Worm (Caenorhabditis elegans) whole organism, young adult: ENCODE data around the gene C13B4.1.
A peak's percentile ranks its signal among the peaks of the same experiment; 100 is the strongest.

Experiments
- B0261.1 ChIP-seq: sonication (generic microtip); optimal IDR thresholded peaks from 2 replicates; lab custom pipeline; 2016; ENCODE audit warnings: mild to moderate bottlenecking, missing genetic modification characterization, moderate library complexity, missing compliant biosample characterization
- C06A6.2 ChIP-seq: fragments of 200-800 bp; sonication (Bioruptor generic); conservative IDR thresholded peaks from 2 replicates; pipeline ENCODE4 v1.3.6; 2022; ENCODE audit warnings: missing genetic modification characterization, missing compliant biosample characterization
- F55B11.4 ChIP-seq: sonication (generic microtip); optimal IDR thresholded peaks from 2 replicates; lab custom pipeline; 2016; ENCODE audit warnings: missing compliant biosample characterization, missing genetic modification characterization, borderline replicate concordance; ENCODE audit not compliant: insufficient read depth
- K12H6.12 ChIP-seq: fragments of 200-800 bp; sonication (Bioruptor generic); optimal IDR thresholded peaks from 2 replicates; lab custom pipeline; 2018; ENCODE audit warnings: mild to moderate bottlenecking, missing genetic modification characterization, missing compliant biosample characterization
- Y53G8AR.9 ChIP-seq: fragments of 200-800 bp; sonication (Bioruptor generic); conservative IDR thresholded peaks from 2 replicates; pipeline ENCODE4 v1.3.6; 2022; ENCODE audit warnings: missing genetic modification reagents, missing genetic modification characterization, missing compliant biosample characterization
- Y56A3A.18 ChIP-seq: fragments of 200-800 bp; sonication (Bioruptor generic); IDR thresholded peaks from 2 replicates; pipeline ENCODE4 v1.3.6; 2022; ENCODE audit warnings: missing genetic modification reagents, missing genetic modification characterization, missing compliant biosample characterization
- Y79H2A.3 ChIP-seq: fragments of 200-800 bp; sonication (Bioruptor generic); conservative IDR thresholded peaks from 2 replicates; pipeline ENCODE4 v1.3.6; 2022; ENCODE audit warnings: missing genetic modification reagents, missing genetic modification characterization, missing compliant biosample characterization
- ZK185.1 ChIP-seq: sonication (generic microtip); optimal IDR thresholded peaks from 2 replicates; lab custom pipeline; 2016; ENCODE audit warnings: mild to moderate bottlenecking, missing genetic modification characterization, missing compliant biosample characterization; ENCODE audit not compliant: poor library complexity, severe bottlenecking
- akir-1 ChIP-seq: fragments of 200-800 bp; sonication (Bioruptor generic); optimal IDR thresholded peaks from 2 replicates; lab custom pipeline; 2018; ENCODE audit warnings: mild to moderate bottlenecking, missing genetic modification characterization, moderate library complexity, missing compliant biosample characterization
- ama-1 ChIP-seq, 3 experiments: fragments of 150-350 bp in 1 of 3; sonication (generic microtip) in 2 of 3; optimal IDR thresholded peaks; 2 replicates each; lab custom pipeline; 2014 to 2018; ENCODE audit warnings: missing biosample characterization in 2 of 3, missing genetic modification characterization in 2 of 3, missing genetic modification reagents in 2 of 3
- aptf-2 ChIP-seq: fragments of 200-800 bp; sonication (Bioruptor generic); conservative IDR thresholded peaks from 2 replicates; pipeline ENCODE4 v1.3.6; 2022; ENCODE audit warnings: missing genetic modification reagents, missing genetic modification characterization, missing compliant biosample characterization
- attf-3 ChIP-seq: fragments of 200-800 bp; sonication (Bioruptor generic); conservative IDR thresholded peaks from 2 replicates; pipeline ENCODE4 v1.3.6; 2022; ENCODE audit warnings: missing genetic modification reagents, missing genetic modification characterization, missing compliant biosample characterization
- attf-6 ChIP-seq: fragments of 200-800 bp; sonication (Bioruptor generic); IDR thresholded peaks from 2 replicates; pipeline ENCODE4 v1.3.6; 2022; ENCODE audit warnings: missing genetic modification reagents, missing genetic modification characterization, missing compliant biosample characterization
- bed-2 ChIP-seq: fragments of 200-800 bp; sonication (Bioruptor generic); IDR thresholded peaks from 2 replicates; pipeline ENCODE4 v1.3.6; 2022; ENCODE audit warnings: missing genetic modification reagents, missing genetic modification characterization, missing compliant biosample characterization
- cebp-2 ChIP-seq: fragments of 200-800 bp; sonication (Bioruptor generic); IDR thresholded peaks from 2 replicates; pipeline ENCODE4 v1.3.6; 2022; ENCODE audit warnings: missing genetic modification characterization, missing compliant biosample characterization
- die-1 ChIP-seq: sonication (generic microtip); optimal IDR thresholded peaks from 2 replicates; lab custom pipeline; 2016; ENCODE audit warnings: missing genotype, mild to moderate bottlenecking, missing genetic modification characterization, missing compliant biosample characterization
- dox-1 ChIP-seq: fragments of 200-800 bp; sonication (Bioruptor generic); IDR thresholded peaks from 2 replicates; pipeline ENCODE4 v1.3.6; 2022; ENCODE audit warnings: missing genetic modification reagents, missing genetic modification characterization, missing compliant biosample characterization
- efl-1 ChIP-seq: fragments of 150-350 bp; optimal IDR thresholded peaks from 2 replicates; lab custom pipeline; 2014; ENCODE audit warnings: missing biosample characterization, missing genetic modification reagents, missing genetic modification characterization
- fkh-3 ChIP-seq: sonication (generic microtip); optimal IDR thresholded peaks from 2 replicates; lab custom pipeline; 2016; ENCODE audit warnings: mild to moderate bottlenecking, missing genetic modification characterization, missing compliant biosample characterization
- gei-17 ChIP-seq: fragments of 200-800 bp; sonication (Bioruptor generic); optimal IDR thresholded peaks from 2 replicates; lab custom pipeline; 2018; ENCODE audit warnings: mild to moderate bottlenecking, missing genetic modification characterization, missing compliant biosample characterization
- him-1 ChIP-seq: sonication (generic microtip); optimal IDR thresholded peaks from 2 replicates; lab custom pipeline; 2016; ENCODE audit warnings: missing genotype, missing genetic modification reagents, missing genetic modification characterization, missing compliant biosample characterization
- hlh-12 ChIP-seq: sonication (generic microtip); optimal IDR thresholded peaks from 2 replicates; lab custom pipeline; 2016; ENCODE audit warnings: missing genetic modification characterization, missing compliant biosample characterization
- hrde-1 ChIP-seq: sonication (generic microtip); optimal IDR thresholded peaks from 2 replicates; lab custom pipeline; 2016; ENCODE audit warnings: missing genetic modification characterization, mild to moderate bottlenecking, missing compliant biosample characterization, moderate library complexity, missing genotype, missing genetic modification reagents, borderline replicate concordance
- let-526 ChIP-seq: fragments of 200-800 bp; sonication (Bioruptor generic); IDR thresholded peaks from 2 replicates; pipeline ENCODE4 v1.3.6; 2022; ENCODE audit warnings: missing genetic modification reagents, missing genetic modification characterization, missing compliant biosample characterization
- let-607 ChIP-seq, 2 experiments: fragments of 200-800 bp in 1 of 2; sonication (Bioruptor generic) in 1 of 2; sonication (generic microtip) in 1 of 2; optimal IDR thresholded peaks; 2 replicates each; lab custom pipeline; 2016 to 2018; ENCODE audit warnings: mild to moderate bottlenecking in 2 of 2, missing compliant biosample characterization in 2 of 2, missing genetic modification characterization in 2 of 2, moderate library complexity in 2 of 2, missing genotype in 1 of 2
- lin-26 ChIP-seq: fragments of 200-800 bp; sonication (Bioruptor generic); IDR thresholded peaks from 2 replicates; pipeline ENCODE4 v1.3.6; 2022; ENCODE audit warnings: missing genetic modification reagents, missing genetic modification characterization, missing compliant biosample characterization
- lin-35 ChIP-seq, 3 experiments: fragments of 150-350 bp in 2 of 3; sonication (generic microtip) in 1 of 3; optimal IDR thresholded peaks; 2 replicates each; lab custom pipeline; 2014 to 2018; ENCODE audit warnings: missing biosample characterization in 3 of 3, missing genetic modification characterization in 3 of 3, missing genetic modification reagents in 3 of 3
- lin-40 ChIP-seq: sonication (generic microtip); optimal IDR thresholded peaks from 2 replicates; lab custom pipeline; 2016; ENCODE audit warnings: missing genetic modification characterization, mild to moderate bottlenecking, missing compliant biosample characterization, missing genotype, missing genetic modification reagents
- lir-1 ChIP-seq: fragments of 200-800 bp; sonication (Bioruptor generic); conservative IDR thresholded peaks from 2 replicates; pipeline ENCODE4 v1.3.6; 2022; ENCODE audit warnings: missing genetic modification reagents, missing genetic modification characterization, missing compliant biosample characterization
- lsl-1 ChIP-seq: fragments of 200-800 bp; sonication (Bioruptor generic); optimal IDR thresholded peaks from 2 replicates; lab custom pipeline; 2018; ENCODE audit warnings: mild to moderate bottlenecking, missing genetic modification characterization, moderate library complexity, missing compliant biosample characterization
- madf-6 ChIP-seq: fragments of 200-800 bp; sonication (Bioruptor generic); IDR thresholded peaks from 2 replicates; pipeline ENCODE4 v1.3.6; 2022; ENCODE audit warnings: missing genetic modification reagents, missing genetic modification characterization, missing compliant biosample characterization
- madf-8 ChIP-seq: fragments of 200-800 bp; sonication (Bioruptor generic); conservative IDR thresholded peaks from 2 replicates; pipeline ENCODE4 v1.3.6; 2022; ENCODE audit warnings: missing genetic modification reagents, missing genetic modification characterization, missing compliant biosample characterization
- mcd-1 ChIP-seq: fragments of 200-800 bp; sonication (Bioruptor generic); IDR thresholded peaks from 2 replicates; pipeline ENCODE4 v1.3.6; 2022; ENCODE audit warnings: missing genetic modification reagents, missing genetic modification characterization, missing compliant biosample characterization
- mxl-1 ChIP-seq: sonication (generic microtip); optimal IDR thresholded peaks from 2 replicates; lab custom pipeline; 2016; ENCODE audit warnings: missing genetic modification characterization, missing compliant biosample characterization
- nfya-2 ChIP-seq: fragments of 200-800 bp; sonication (Bioruptor generic); IDR thresholded peaks from 2 replicates; pipeline ENCODE4 v1.3.6; 2022; ENCODE audit warnings: missing genetic modification reagents, missing genetic modification characterization, missing compliant biosample characterization
- nhr-27 ChIP-seq: fragments of 200-800 bp; sonication (Bioruptor generic); optimal IDR thresholded peaks from 2 replicates; lab custom pipeline; 2018; ENCODE audit warnings: mild to moderate bottlenecking, missing genetic modification characterization, moderate library complexity, missing compliant biosample characterization
- rpc-1 ChIP-seq, 2 experiments: fragments of 150-350 bp in 1 of 2; sonication (generic microtip) in 1 of 2; optimal IDR thresholded peaks; 2 replicates each; lab custom pipeline; 2014 to 2018; ENCODE audit warnings: missing biosample characterization in 1 of 2, missing genetic modification characterization in 1 of 2, missing genetic modification reagents in 1 of 2, missing genotype in 1 of 2
- snpc-3.4 ChIP-seq: sonication (generic microtip); optimal IDR thresholded peaks from 2 replicates; lab custom pipeline; 2017; ENCODE audit warnings: missing genetic modification characterization, mild to moderate bottlenecking, missing compliant biosample characterization, antibody characterized with exemption, moderate library complexity, missing genotype, missing genetic modification reagents
- snpc-4 ChIP-seq, 5 experiments: fragments of 150-350 bp in 1 of 5; sonication (generic microtip) in 4 of 5; optimal IDR thresholded peaks; 2 replicates each; lab custom pipeline; 2014 to 2018; ENCODE audit warnings: missing genetic modification characterization in 5 of 5, missing biosample characterization in 3 of 5, antibody characterized with exemption in 2 of 5, mild to moderate bottlenecking in 2 of 5, missing compliant biosample characterization in 2 of 5, missing genotype in 2 of 5, moderate library complexity in 2 of 5, missing genetic modification reagents in 1 of 5
- somi-1 ChIP-seq: fragments of 200-800 bp; sonication (Bioruptor generic); optimal IDR thresholded peaks from 2 replicates; lab custom pipeline; 2018; ENCODE audit warnings: mild to moderate bottlenecking, missing genetic modification characterization, missing compliant biosample characterization
- tbp1 ChIP-seq: fragments of 200-800 bp; sonication (Bioruptor generic); optimal IDR thresholded peaks from 2 replicates; lab custom pipeline; 2018; ENCODE audit warnings: mild to moderate bottlenecking, missing genetic modification characterization, missing compliant biosample characterization
- tbx-9 ChIP-seq: sonication (generic microtip); optimal IDR thresholded peaks from 2 replicates; lab custom pipeline; 2016; ENCODE audit warnings: borderline replicate concordance, missing genetic modification characterization, inconsistent platforms, missing compliant biosample characterization
- ztf-18 ChIP-seq: sonication (generic microtip); optimal IDR thresholded peaks from 2 replicates; lab custom pipeline; 2016; ENCODE audit warnings: missing genotype, mild to moderate bottlenecking, missing genetic modification characterization, missing compliant biosample characterization
- ztf-3 ChIP-seq: fragments of 200-800 bp; sonication (Bioruptor generic); optimal IDR thresholded peaks from 2 replicates; lab custom pipeline; 2018; ENCODE audit warnings: mild to moderate bottlenecking, missing genetic modification characterization, missing compliant biosample characterization

Gene C13B4.1

DNA sequence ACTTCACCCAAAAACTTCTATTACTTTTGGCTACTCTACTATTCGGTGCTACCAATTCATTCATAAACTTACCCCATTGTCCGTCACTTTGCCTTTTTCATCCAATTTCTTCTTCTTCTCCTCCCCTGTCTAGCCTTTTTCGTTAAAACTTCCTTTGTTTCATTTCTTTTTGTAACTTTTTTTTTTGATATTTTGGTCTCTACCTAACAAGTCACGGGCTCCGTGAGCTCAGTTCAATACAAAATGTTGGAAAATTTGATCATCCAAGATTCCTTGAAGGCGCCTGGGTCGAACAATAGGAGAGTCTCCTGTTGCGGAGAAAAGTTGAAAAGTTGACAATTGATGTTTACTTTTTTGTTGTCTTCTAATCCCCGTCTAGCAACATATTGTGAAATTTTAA lies 27.5 kb downstream of the C13B4.1 start:
- TF ChIP-seq hlh-12 (tag; lab: Kevin White, UChicago) (no peak), attf-6 (GFP tag; lab: Robert Waterston, UW) (no peak)
- TF ChIP-seq, all 124 proteins: peak for 0

DNA sequence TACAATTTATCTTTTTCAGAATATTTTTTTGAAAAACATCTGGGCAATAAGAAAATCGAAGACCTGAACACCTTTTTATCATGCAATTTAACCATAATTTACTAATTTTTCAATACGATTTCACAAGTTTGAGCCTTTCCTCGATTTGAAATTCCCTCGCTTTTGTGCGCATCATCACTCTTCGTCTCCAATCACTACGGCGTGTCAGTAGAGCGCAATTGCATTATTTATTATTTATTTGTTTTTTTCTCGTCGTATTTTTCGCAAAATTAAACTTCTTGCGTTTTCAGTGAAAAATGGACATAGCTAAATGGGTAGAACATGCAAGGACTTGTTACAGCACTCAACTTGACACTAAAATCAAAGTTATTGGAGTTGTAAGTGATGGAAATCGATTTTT lies 38.3 kb downstream of the C13B4.1 start, which contains the start of gene smg-8:
TSS of gene smg-8 (plus strand) at position 266 of the 400 bp plus-strand sequence.
- TF ChIP-seq hrde-1 (no peak), tbp1 (GFP tag; lab: Kevin White, UChicago) (no peak), akir-1 (GFP tag; lab: Kevin White, UChicago) (no peak), fkh-3 (tag; lab: Kevin White, UChicago) (no peak), hlh-12 (tag; lab: Kevin White, UChicago) (no peak), ZK185.1 (tag; lab: Kevin White, UChicago) (no peak), madf-8 (GFP tag; lab: Robert Waterston, UW) (no peak), bed-2 (no peak), nfya-2 (GFP tag; lab: Robert Waterston, UW) (no peak), let-607 (tag; optimal IDR thresholded peaks at IDR 0.05; lab: Kevin White, UChicago) (no peak), ztf-18 (tag; lab: Kevin White, UChicago) (peak; percentile 15), Y53G8AR.9 (no peak), rpc-1 (optimal IDR thresholded peaks at IDR 0.05; lab: Kevin White, UChicago) (no peak), rpc-1 (tag; optimal IDR thresholded peaks at IDR 0.05; lab: Kevin White, UChicago) (no peak), Y56A3A.18 (GFP tag; lab: Robert Waterston, UW) (no peak), attf-3 (0 out of 2 replicates have a peak, but pooled peaks have one; percentile 29), efl-1 (peak; percentile 84), nhr-27 (tag; lab: Kevin White, UChicago) (no peak), lin-26 (GFP tag; lab: Robert Waterston, UW) (no peak), lin-40 (tag; lab: Kevin White, UChicago) (no peak), dox-1 (GFP tag; lab: Robert Waterston, UW) (no peak), B0261.1 (tag; lab: Kevin White, UChicago) (no peak), tbx-9 (tag; lab: Kevin White, UChicago) (no peak), madf-6 (GFP tag; lab: Robert Waterston, UW) (peak; percentile 47; the same call in 1 of the 2 replicates), snpc-3.4 (peak; percentile 12), snpc-4 (GFP tag; optimal IDR thresholded peaks at IDR 0.05; lab: Kevin White, UChicago) (no peak), snpc-4 (tag; optimal IDR thresholded peaks at IDR 0.05; lab: Kevin White, UChicago) (no peak), him-1 (peak; percentile 8), Y79H2A.3 (no peak), K12H6.12 (tag; lab: Kevin White, UChicago) (no peak), cebp-2 (no peak), aptf-2 (no peak), lir-1 (GFP tag; lab: Robert Waterston, UW) (no peak), ztf-3 (GFP tag; lab: Kevin White, UChicago) (no peak), die-1 (tag; lab: Kevin White, UChicago) (no peak), C06A6.2 (no peak), lsl-1 (peak; percentile 59), let-526 (GFP tag; lab: Robert Waterston, UW) (no peak), mxl-1 (tag; lab: Kevin White, UChicago) (no peak), lin-35 (GFP tag; optimal IDR thresholded peaks at IDR 0.05; lab: Kevin White, UChicago) (peak in 2 of 3 experiments; percentile 25 to 90), mcd-1 (GFP tag; lab: Robert Waterston, UW) (peak; percentile 96), gei-17 (GFP tag; lab: Kevin White, UChicago) (no peak), F55B11.4 (tag; lab: Kevin White, UChicago) (no peak), somi-1 (GFP tag; lab: Kevin White, UChicago) (no peak), ama-1 (optimal IDR thresholded peaks at IDR 0.05; lab: Kevin White, UChicago) (no peak), ama-1 (GFP tag; optimal IDR thresholded peaks at IDR 0.05; lab: Kevin White, UChicago) (no peak)
